Worm (Caenorhabditis elegans): Measurements from ENCODE around the gene Y57A10A.31.

DNA sequence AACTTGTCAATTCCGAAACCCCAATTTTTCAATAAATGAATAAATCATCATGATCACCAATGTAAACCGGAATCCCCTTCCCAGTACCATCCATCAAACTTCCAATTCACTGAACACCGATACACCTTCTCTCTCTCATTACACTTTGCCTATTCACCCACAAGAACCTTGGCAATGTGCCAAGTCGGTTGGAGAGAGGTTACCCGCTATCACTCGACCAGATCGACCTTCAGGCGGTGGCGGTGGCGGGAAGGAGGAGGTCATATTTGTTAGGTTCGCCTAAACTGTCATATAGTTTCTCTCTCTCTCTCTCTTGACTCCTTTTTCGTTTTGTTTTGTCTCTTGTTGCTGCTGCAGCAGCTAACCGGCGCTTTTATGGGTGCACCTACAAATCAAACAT lies 26.6 kb upstream of the Y57A10A.31 start:
- TF ChIP-seq flt-1 (GFP tag; IDR thresholded peaks at IDR 0.05) (no peak; the same call in 1 of the 2 replicates), ref-1 (GFP tag; conservative IDR thresholded peaks at IDR 0.05) (no peak), med-1 (GFP tag; optimal IDR thresholded peaks at IDR 0.05; ENCODE audit: insufficient read depth) (no peak), cog-1 (tag; optimal IDR thresholded peaks at IDR 0.05) (no peak), ztf-23 (GFP tag; IDR thresholded peaks at IDR 0.05) (no peak), T22C8.4 (GFP tag; IDR thresholded peaks at IDR 0.05) (no peak)

Data from whole organism, midembryonic.